Worm (Caenorhabditis elegans): ENCODE results near the gene ZK285.2.

DNA sequence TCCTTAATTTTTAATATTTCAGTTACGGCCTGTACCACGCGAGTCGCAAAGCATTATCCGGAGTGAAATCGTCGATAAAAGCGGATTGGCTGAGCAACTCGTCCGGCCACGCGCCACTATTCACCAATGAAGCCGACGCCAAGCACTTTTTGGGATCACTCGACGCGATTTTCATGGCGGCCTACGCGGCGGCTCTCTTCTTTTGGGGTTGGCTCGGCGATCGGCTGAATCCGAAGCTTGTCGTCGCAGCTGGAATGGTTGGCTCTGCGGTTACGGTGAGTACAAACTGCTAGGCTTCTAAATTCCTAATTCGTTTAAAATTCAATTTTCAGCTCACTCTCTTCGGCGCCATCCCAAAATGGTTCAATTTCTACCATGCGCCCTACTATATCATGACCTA lies 21.8 kb upstream of the ZK285.2 start:
- TF ChIP-seq B0261.1 (tag; optimal IDR thresholded peaks at IDR 0.05) (no peak), nhr-179 (tag; optimal IDR thresholded peaks at IDR 0.05) (no peak), dpl-1 (GFP tag; optimal IDR thresholded peaks at IDR 0.05) (no peak)
